Comparison of ENCODE assay signal across 2 worm cellular contexts in the genomic region with DNA sequence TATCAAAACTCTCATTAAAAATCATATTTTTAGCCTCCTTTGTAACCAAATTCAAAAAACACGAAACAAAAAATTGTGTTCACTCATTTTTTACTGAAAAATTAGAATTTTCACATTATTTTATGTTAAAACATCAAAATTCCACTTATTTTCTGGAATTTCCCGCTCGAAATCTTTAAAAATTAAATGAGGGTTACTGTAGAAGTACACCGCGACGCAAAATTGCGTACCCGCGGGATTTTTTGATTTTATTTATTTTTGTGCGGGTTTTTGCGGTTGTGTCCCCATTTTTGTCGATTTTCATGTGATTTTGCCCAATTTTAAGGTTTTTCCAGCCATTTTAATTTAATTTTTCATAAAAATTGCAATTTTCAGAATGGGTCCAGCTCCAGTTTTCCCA.
TF ChIP-seq lines count a peak whose summit lies in the region.

No protein-coding gene starts in this region.

TF ChIP-seq in whole organism, L4 larva, 104 proteins besides CTCF, POLR2A, EP300 and RAD21:
- TF ChIP-seq aha-1 (tag; lab: Kevin White, UChicago) (no peak), spr-3 (GFP tag; optimal IDR thresholded peaks at IDR 0.05; lab: Kevin White, UChicago) (no peak), unc-130 (GFP tag; optimal IDR thresholded peaks at IDR 0.05; lab: Kevin White, UChicago) (peak; percentile 41), R02D3.7 (tag; optimal IDR thresholded peaks at IDR 0.05; lab: Kevin White, UChicago) (no peak), hmg-1.1 (GFP tag; IDR thresholded peaks at IDR 0.05; lab: Robert Waterston, UW) (no peak), nhr-41 (GFP tag; IDR thresholded peaks at IDR 0.05; lab: Robert Waterston, UW) (no peak), dve-1 (tag; optimal IDR thresholded peaks at IDR 0.05; lab: Kevin White, UChicago; ENCODE audit: insufficient read depth) (no peak)

TF ChIP-seq in whole organism, young adult, 124 proteins besides CTCF, POLR2A, EP300 and RAD21:
- TF ChIP-seq T07F8.4 (tag; optimal IDR thresholded peaks at IDR 0.05; lab: Kevin White, UChicago) (no peak), him-1 (tag; optimal IDR thresholded peaks at IDR 0.05; lab: Kevin White, UChicago) (peak; percentile 61), dpl-1 (GFP tag; optimal IDR thresholded peaks at IDR 0.05; lab: Kevin White, UChicago) (peak; percentile 80), K12H6.12 (tag; optimal IDR thresholded peaks at IDR 0.05; lab: Kevin White, UChicago) (no peak), madf-8 (GFP tag; conservative IDR thresholded peaks at IDR 0.05; lab: Robert Waterston, UW) (peak; percentile 89), nfyb-1 (GFP tag; IDR thresholded peaks at IDR 0.05; lab: Robert Waterston, UW) (0 out of 2 replicates have a peak, but pooled peaks have one; percentile 32), hmg-1.2 (GFP tag; IDR thresholded peaks at IDR 0.05; lab: Robert Waterston, UW) (peak; percentile 54; the same call in 1 of the 2 replicates), B0019.2 (GFP tag; conservative IDR thresholded peaks at IDR 0.05; lab: Robert Waterston, UW) (peak; percentile 63; the same call in 1 of the 2 replicates), Y56A3A.18 (GFP tag; IDR thresholded peaks at IDR 0.05; lab: Robert Waterston, UW) (no peak), ztf-26 (tag; optimal IDR thresholded peaks at IDR 0.05; lab: Kevin White, UChicago) (no peak), lir-1 (GFP tag; conservative IDR thresholded peaks at IDR 0.05; lab: Robert Waterston, UW) (0 out of 2 replicates have a peak, but pooled peaks have one; percentile 21), F33H1.4 (GFP tag; IDR thresholded peaks at IDR 0.05; lab: Robert Waterston, UW) (peak; percentile 78), mcd-1 (GFP tag; IDR thresholded peaks at IDR 0.05; lab: Robert Waterston, UW) (peak; percentile 37; the same call in 1 of the 2 replicates), tlf-1 (GFP tag; optimal IDR thresholded peaks at IDR 0.05; lab: Kevin White, UChicago) (peak; percentile 23), F49E8.2 (tag; optimal IDR thresholded peaks at IDR 0.05; lab: Kevin White, UChicago; ENCODE audit: insufficient read depth) (no peak), cebp-2 (GFP tag; IDR thresholded peaks at IDR 0.05; lab: Robert Waterston, UW) (no peak), madf-6 (GFP tag; IDR thresholded peaks at IDR 0.05; lab: Robert Waterston, UW) (peak; percentile 95), snpc-3.4 (tag; optimal IDR thresholded peaks at IDR 0.05; lab: Kevin White, UChicago) (peak; percentile 36), efl-1 (GFP tag; optimal IDR thresholded peaks at IDR 0.05; lab: Kevin White, UChicago) (peak; percentile 94), F39B2.1 (GFP tag; IDR thresholded peaks at IDR 0.05; lab: Robert Waterston, UW) (no peak), rcor-1 (GFP tag; IDR thresholded peaks at IDR 0.05; lab: Robert Waterston, UW) (peak; percentile 47), F10E7.11 (tag; optimal IDR thresholded peaks at IDR 0.05; lab: Kevin White, UChicago) (no peak), D2030.7 (GFP tag; IDR thresholded peaks at IDR 0.05; lab: Robert Waterston, UW) (peak; percentile 83), ceh-91 (GFP tag; IDR thresholded peaks at IDR 0.05; lab: Robert Waterston, UW) (peak; percentile 83), lin-54 (GFP tag; optimal IDR thresholded peaks at IDR 0.05; lab: Kevin White, UChicago) (peak; percentile 80), tbp1 (GFP tag; optimal IDR thresholded peaks at IDR 0.05; lab: Kevin White, UChicago) (peak; percentile 20), unc-130 (GFP tag; optimal IDR thresholded peaks at IDR 0.05; lab: Kevin White, UChicago) (peak; percentile 33), hsf-1 (GFP tag; IDR thresholded peaks at IDR 0.05; lab: Robert Waterston, UW) (peak; percentile 72), Y53G8AR.9 (GFP tag; conservative IDR thresholded peaks at IDR 0.05; lab: Robert Waterston, UW) (0 out of 2 replicates have a peak, but pooled peaks have one; percentile 21), F23B12.7 (tag; optimal IDR thresholded peaks at IDR 0.05; lab: Kevin White, UChicago; ENCODE audit: insufficient read depth) (no peak), snpc-1.3 (tag; optimal IDR thresholded peaks at IDR 0.05; lab: Kevin White, UChicago; ENCODE audit: insufficient read depth) (peak; percentile 16), xnd-1 (tag; optimal IDR thresholded peaks at IDR 0.05; lab: Kevin White, UChicago) (peak; percentile 84), lsl-1 (GFP tag; optimal IDR thresholded peaks at IDR 0.05; lab: Kevin White, UChicago) (peak; percentile 94), mxl-1 (tag; optimal IDR thresholded peaks at IDR 0.05; lab: Kevin White, UChicago) (no peak)
